Worm (Caenorhabditis elegans): ENCODE results near the gene F55A11.4.

Gene F55A11.4

ce11 chrV:11809935-11810334, 39.7 kb downstream of the F55A11.4 start:
- TF ChIP-seq unc-98 (GFP tag; IDR thresholded peaks at IDR 0.05) = no peak
- TF ChIP-seq ceh-82 (tag; optimal IDR thresholded peaks at IDR 0.05) = no peak
- peak; percentile 2 for TF ChIP-seq unc-86 (tag; optimal IDR thresholded peaks at IDR 0.05)
- no peak for TF ChIP-seq nhr-20 (tag; optimal IDR thresholded peaks at IDR 0.05)
- TF ChIP-seq fkh-10 (GFP tag; optimal IDR thresholded peaks at IDR 0.05) = no peak
- TF ChIP-seq lin-14 (GFP tag; optimal IDR thresholded peaks at IDR 0.05) = peak; percentile 67
- no peak for TF ChIP-seq swsn-7 (tag; optimal IDR thresholded peaks at IDR 0.05)
- TF ChIP-seq efl-1 (optimal IDR thresholded peaks at IDR 0.05) = no peak
- TF ChIP-seq efl-1 (GFP tag; optimal IDR thresholded peaks at IDR 0.05 in 1 of 2) = peak in 1 of 2 experiments; percentile 80
- TF ChIP-seq irx-1 (tag; optimal IDR thresholded peaks at IDR 0.05) = peak; percentile 9

ce11 chrV:11811921-11812320, 41.7 kb downstream of the F55A11.4 start, which contains the start of gene D2023.3:
D2023.3 (minus strand) TSS chrV:11812021.
- TF ChIP-seq unc-86 (tag; optimal IDR thresholded peaks at IDR 0.05) (peak; percentile 22), lin-14 (GFP tag; optimal IDR thresholded peaks at IDR 0.05) (peak; percentile 41), nhr-84 (tag; optimal IDR thresholded peaks at IDR 0.05) (no peak), nhr-71 (tag; optimal IDR thresholded peaks at IDR 0.05) (no peak)

ce11 chrV:11815566-11815965, 45.3 kb downstream of the F55A11.4 start:
- no peak for TF ChIP-seq nhr-90 (tag; optimal IDR thresholded peaks at IDR 0.05; ENCODE audit: poor library complexity)

ce11 chrV:11817263-11817726, 47.0 kb downstream of the F55A11.4 start:
- no peak for TF ChIP-seq blmp-1 (tag; optimal IDR thresholded peaks at IDR 0.05)
- no peak for TF ChIP-seq nhr-11 (tag; optimal IDR thresholded peaks at IDR 0.05)
- peak in 1 of 2 experiments; percentile 4 for TF ChIP-seq lsy-2 (tag; optimal IDR thresholded peaks at IDR 0.05)
- TF ChIP-seq C04F5.9 (tag; optimal IDR thresholded peaks at IDR 0.05) = no peak
- TF ChIP-seq ceh-82 (tag; optimal IDR thresholded peaks at IDR 0.05) = no peak
- no peak for TF ChIP-seq ces-1 (GFP tag; optimal IDR thresholded peaks at IDR 0.05)
- peak; percentile 2 for TF ChIP-seq nhr-47 (tag; optimal IDR thresholded peaks at IDR 0.05)
- TF ChIP-seq nhr-71 (tag; optimal IDR thresholded peaks at IDR 0.05) = peak; percentile 19
- TF ChIP-seq lin-15B (tag; optimal IDR thresholded peaks at IDR 0.05) = no peak
- TF ChIP-seq xbp-1 (tag; optimal IDR thresholded peaks at IDR 0.05) = no peak
- no peak for TF ChIP-seq alr-1 (tag; optimal IDR thresholded peaks at IDR 0.05; ENCODE audit: borderline replicate concordance)
- peak; percentile 46; the same call in 1 of the 2 replicates for TF ChIP-seq ceh-88 (GFP tag; IDR thresholded peaks at IDR 0.05)
- TF ChIP-seq C34B4.2 (tag; optimal IDR thresholded peaks at IDR 0.05) = no peak
- TF ChIP-seq tlp-1 (tag; optimal IDR thresholded peaks at IDR 0.05) = no peak
- TF ChIP-seq lin-14 (GFP tag; optimal IDR thresholded peaks at IDR 0.05) = no peak
- no peak for TF ChIP-seq nhr-77 (tag; optimal IDR thresholded peaks at IDR 0.05)
- no peak for TF ChIP-seq aly-2 (tag; optimal IDR thresholded peaks at IDR 0.05)
- no peak for TF ChIP-seq nhr-237 (tag; optimal IDR thresholded peaks at IDR 0.05)
- TF ChIP-seq zag-1 (tag; optimal IDR thresholded peaks at IDR 0.05) = no peak
- peak; percentile 44 for TF ChIP-seq nhr-19 (GFP tag; conservative IDR thresholded peaks at IDR 0.05)
- no peak for TF ChIP-seq lin-35 (GFP tag; optimal IDR thresholded peaks at IDR 0.05)
- TF ChIP-seq vab-15 (tag; optimal IDR thresholded peaks at IDR 0.05) = no peak
- no peak for TF ChIP-seq nhr-90 (tag; optimal IDR thresholded peaks at IDR 0.05; ENCODE audit: poor library complexity)
- TF ChIP-seq nhr-28 (tag; optimal IDR thresholded peaks at IDR 0.05) = no peak
- no peak for TF ChIP-seq ceh-63 (GFP tag; optimal IDR thresholded peaks at IDR 0.05)
- TF ChIP-seq fos-1 (tag; optimal IDR thresholded peaks at IDR 0.05) = no peak
- TF ChIP-seq nhr-84 (tag; optimal IDR thresholded peaks at IDR 0.05) = no peak
- TF ChIP-seq efl-1 (optimal IDR thresholded peaks at IDR 0.05) = no peak
- peak in 1 of 2 experiments; percentile 79 for TF ChIP-seq efl-1 (GFP tag; optimal IDR thresholded peaks at IDR 0.05 in 1 of 2)
- TF ChIP-seq lir-3 (tag; optimal IDR thresholded peaks at IDR 0.05; ENCODE audit: poor library complexity) = no peak

- peak; percentile 70 for TF ChIP-seq nhr-85 (tag)
- no peak for TF ChIP-seq C34B4.2 (tag; optimal IDR thresholded peaks at IDR 0.05)
- no peak for TF ChIP-seq unc-62 (GFP tag; optimal IDR thresholded peaks at IDR 0.05)
- TF ChIP-seq efl-1 (optimal IDR thresholded peaks at IDR 0.05) = no peak
- peak in 1 of 2 experiments; percentile 65 for TF ChIP-seq efl-1 (GFP tag; optimal IDR thresholded peaks at IDR 0.05 in 1 of 2)
Measured at ce11 chrV:11818064-11818463, 47.8 kb downstream of the F55A11.4 start.

Data from whole organism, L1 larva.